Fruit fly (Drosophila melanogaster) Kc167 (cell line): ENCODE measurements around the gene CG32813.

Source experiments
- Myc ChIP-seq: fragments of >200 bp; optimal IDR thresholded peaks from 2 replicates; lab custom pipeline; 2017; ENCODE audit warnings: missing external identifiers
- Sin3A ChIP-seq: fragments of >200 bp; optimal IDR thresholded peaks from 2 replicates; lab custom pipeline; 2018; ENCODE audit warnings: missing external identifiers
- h ChIP-seq: fragments of >200 bp; optimal IDR thresholded peaks from 3 replicates; lab custom pipeline; 2018; ENCODE audit warnings: missing external identifiers
- psq ChIP-seq: fragments of >200 bp; optimal IDR thresholded peaks from 2 replicates; lab custom pipeline; 2017; ENCODE audit warnings: missing external identifiers
- ttk ChIP-seq: sonication (Bioruptor generic); optimal IDR thresholded peaks from 2 replicates; lab custom pipeline; 2017; ENCODE audit warnings: missing external identifiers

DNA sequence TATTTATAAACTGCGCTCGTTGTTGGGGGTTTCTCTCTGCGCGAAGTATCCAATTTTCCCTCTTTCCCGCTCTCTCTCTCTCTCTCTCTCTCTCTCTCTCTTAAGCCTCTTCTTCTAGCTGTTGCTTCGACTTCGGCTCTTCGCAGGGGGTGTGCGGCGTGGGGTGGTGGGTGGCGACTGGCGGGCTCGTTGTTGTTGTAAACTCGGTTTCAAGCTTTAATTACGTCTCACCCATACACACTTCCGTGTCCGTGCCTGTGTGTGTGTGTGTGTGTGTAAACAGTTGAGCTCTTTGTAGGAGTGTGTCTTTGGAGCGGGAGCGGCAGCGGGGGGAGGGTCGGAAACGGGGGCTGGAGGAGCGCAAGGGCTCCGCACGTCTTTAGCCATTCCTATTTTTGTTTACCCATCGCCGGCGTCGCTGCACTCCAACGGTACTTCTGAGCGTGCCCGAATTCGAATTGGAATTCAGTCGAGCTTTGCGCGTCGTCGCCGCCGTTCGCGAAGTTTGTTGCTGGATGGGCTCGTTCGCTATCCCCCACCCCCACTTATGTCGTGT lies 7.5 kb downstream of the CG32813 start:
- TF ChIP-seq ttk (lab: Kevin White, UChicago) = no peak
- TF ChIP-seq h = no peak
- TF ChIP-seq psq (lab: Kevin White, UChicago) = no peak
- TF ChIP-seq Sin3A = no peak
- TF ChIP-seq Myc (lab: Kevin White, UChicago) = no peak
